Fruit fly (Drosophila melanogaster) whole organism, embryonic: Measurements from ENCODE around the gene HP5.

ENCODE experiments used
- ATbp ChIP-seq: fragments of 200-800 bp; sonication (Bioruptor generic); optimal IDR thresholded peaks from 2 replicates; lab custom pipeline; 2017; ENCODE audit warnings: missing biosample characterization, mild to moderate bottlenecking, missing genetic modification characterization, missing genetic modification reagents
- CG11504 ChIP-seq: fragments of 200-800 bp; sonication (Bioruptor generic); optimal IDR thresholded peaks from 3 replicates; lab custom pipeline; 2019; ENCODE audit warnings: missing biosample characterization, mild to moderate bottlenecking, missing genetic modification characterization, moderate library complexity
- CG16813 ChIP-seq: fragments of 200-800 bp; sonication (Bioruptor generic); IDR thresholded peaks from 3 replicates; pipeline ENCODE4 v1.3.6; 2022; ENCODE audit warnings: missing biosample characterization, missing genetic modification characterization; ENCODE audit not compliant: partially characterized antibody
- CG17328 ChIP-seq: fragments of 200-800 bp; sonication (Bioruptor generic); IDR thresholded peaks from 2 replicates; pipeline ENCODE4 v1.3.6; 2022; ENCODE audit warnings: missing biosample characterization, missing genetic modification characterization
- CG17568 ChIP-seq: fragments of 200-800 bp; sonication (Bioruptor generic); optimal IDR thresholded peaks from 2 replicates; lab custom pipeline; 2018; ENCODE audit warnings: missing biosample characterization, mild to moderate bottlenecking, missing genetic modification characterization, moderate library complexity
- CG17912 ChIP-seq: fragments of 200-800 bp; sonication (Bioruptor generic); optimal IDR thresholded peaks from 2 replicates; lab custom pipeline; 2018; ENCODE audit warnings: missing biosample characterization, mild to moderate bottlenecking, missing genetic modification characterization
- CG30403 ChIP-seq: fragments of 200-800 bp; sonication (Bioruptor generic); optimal IDR thresholded peaks from 3 replicates; lab custom pipeline; 2016; ENCODE audit warnings: missing biosample characterization, missing genetic modification characterization
- CG32532 ChIP-seq: fragments of 200-800 bp; sonication (Bioruptor generic); IDR thresholded peaks from 2 replicates; pipeline ENCODE4 v1.3.6; 2022; ENCODE audit warnings: missing biosample characterization, missing genetic modification characterization
- CG34224 ChIP-seq: fragments of 200-800 bp; sonication (Bioruptor generic); IDR thresholded peaks from 3 replicates; pipeline ENCODE4 v1.3.6; 2022; ENCODE audit warnings: missing biosample characterization, missing genetic modification characterization; ENCODE audit not compliant: partially characterized antibody
- CG42726 ChIP-seq: fragments of 200-800 bp; sonication (Bioruptor generic); IDR thresholded peaks from 2 replicates; pipeline ENCODE4 v1.3.6; 2022; ENCODE audit warnings: missing biosample characterization, missing genetic modification characterization; ENCODE audit not compliant: partially characterized antibody
- CG4617 ChIP-seq: fragments of 200-800 bp; sonication (Bioruptor generic); optimal IDR thresholded peaks from 3 replicates; lab custom pipeline; 2016; ENCODE audit warnings: missing biosample characterization, missing genetic modification characterization, borderline replicate concordance
- CG4707 ChIP-seq: fragments of 200-800 bp; sonication (Bioruptor generic); optimal IDR thresholded peaks from 2 replicates; lab custom pipeline; 2018; ENCODE audit warnings: missing biosample characterization, mild to moderate bottlenecking, missing genetic modification characterization, moderate library complexity
- CG4854 ChIP-seq: fragments of 200-800 bp; sonication (Bioruptor generic); optimal IDR thresholded peaks from 2 replicates; lab custom pipeline; 2016; ENCODE audit warnings: missing biosample characterization, missing genetic modification characterization, inconsistent platforms
- CG6683 ChIP-seq: fragments of 200-800 bp; sonication (Bioruptor generic); optimal IDR thresholded peaks from 2 replicates; lab custom pipeline; 2017; ENCODE audit warnings: missing biosample characterization, mild to moderate bottlenecking, missing genetic modification characterization, missing genetic modification reagents
- CG9437 ChIP-seq: fragments of 200-800 bp; sonication (Bioruptor generic); optimal IDR thresholded peaks from 2 replicates; lab custom pipeline; 2018; ENCODE audit warnings: missing biosample characterization, mild to moderate bottlenecking, missing genetic modification characterization
- CG9876 ChIP-seq: fragments of 200-800 bp; sonication (Bioruptor generic); optimal IDR thresholded peaks from 2 replicates; lab custom pipeline; 2016; ENCODE audit warnings: missing biosample characterization, missing genetic modification characterization
- CG9932 ChIP-seq: fragments of 200-800 bp; sonication (Bioruptor generic); IDR thresholded peaks from 2 replicates; pipeline ENCODE4 v1.3.6; 2022; ENCODE audit warnings: missing biosample characterization, missing genetic modification characterization
- Camta ChIP-seq: fragments of 200-800 bp; sonication (Bioruptor generic); optimal IDR thresholded peaks from 2 replicates; lab custom pipeline; 2016; ENCODE audit warnings: missing biosample characterization, missing genetic modification characterization
- D ChIP-seq, 2 experiments: fragments of 200-800 bp in 1 of 2; fragments of >200 bp in 1 of 2; sonication (Bioruptor generic) in 1 of 2; optimal IDR thresholded peaks; 2 replicates in 1 of 2; 3 replicates in 1 of 2; lab custom pipeline; 2017; ENCODE audit warnings: mild to moderate bottlenecking in 1 of 2, missing biosample characterization in 1 of 2, missing genetic modification characterization in 1 of 2, missing genetic modification reagents in 1 of 2
- D19A ChIP-seq: fragments of 200-800 bp; optimal IDR thresholded peaks from 3 replicates; lab custom pipeline; 2019; ENCODE audit warnings: missing biosample characterization, mild to moderate bottlenecking, missing genetic modification characterization, moderate library complexity
- Dek ChIP-seq: fragments of 200-800 bp; sonication (Bioruptor generic); optimal IDR thresholded peaks from 3 replicates; lab custom pipeline; 2019; ENCODE audit warnings: missing biosample characterization, mild to moderate bottlenecking, missing genetic modification characterization, moderate library complexity
- Dfd ChIP-seq, 2 experiments: fragments of >200 bp; optimal IDR thresholded peaks; 2 replicates each; lab custom pipeline; 2017; ENCODE audit warnings: missing biosample characterization in 2 of 2, missing genetic modification characterization in 2 of 2
- Drgx ChIP-seq: fragments of 200-800 bp; sonication (Bioruptor generic); IDR thresholded peaks from 2 replicates; pipeline ENCODE4 v1.3.6; 2022; ENCODE audit warnings: missing biosample characterization, missing genetic modification characterization
- Med ChIP-seq: fragments of 200-800 bp; sonication (Bioruptor generic); peaks from one replicate; lab custom pipeline; 2016; ENCODE audit warnings: missing biosample characterization, missing genetic modification characterization, mild to moderate bottlenecking, inconsistent platforms, moderate library complexity
- Mes4 ChIP-seq: fragments of 200-800 bp; sonication (Bioruptor generic); optimal IDR thresholded peaks from 2 replicates; lab custom pipeline; 2016; ENCODE audit warnings: missing biosample characterization, missing genetic modification characterization
- Oli ChIP-seq: fragments of 200-800 bp; sonication (Bioruptor generic); optimal IDR thresholded peaks from 2 replicates; lab custom pipeline; 2018; ENCODE audit warnings: missing biosample characterization, mild to moderate bottlenecking, missing genetic modification characterization, moderate library complexity
- Optix ChIP-seq: fragments of 200-800 bp; sonication (Bioruptor generic); IDR thresholded peaks from 3 replicates; pipeline ENCODE4 v1.3.6; 2022; ENCODE audit warnings: missing biosample characterization, missing genetic modification characterization
- Ptx1 ChIP-seq: fragments of 200-800 bp; sonication (Bioruptor generic); IDR thresholded peaks from 2 replicates; pipeline ENCODE4 v1.3.6; 2022; ENCODE audit warnings: missing biosample characterization, missing genetic modification characterization
- Rfx ChIP-seq: fragments of 200-800 bp; sonication (Bioruptor generic); IDR thresholded peaks from 2 replicates; pipeline ENCODE4 v1.3.6; 2022; ENCODE audit warnings: missing biosample characterization, missing genetic modification characterization
- TFAM ChIP-seq: fragments of 200-800 bp; sonication (Bioruptor generic); optimal IDR thresholded peaks from 2 replicates; lab custom pipeline; 2017; ENCODE audit warnings: missing biosample characterization, missing genetic modification characterization, inconsistent platforms
- ato ChIP-seq: fragments of 200-800 bp; sonication (Bioruptor generic); IDR thresholded peaks from 2 replicates; pipeline ENCODE4 v1.3.6; 2022; ENCODE audit warnings: missing biosample characterization, missing genetic modification characterization; ENCODE audit not compliant: partially characterized antibody
- dimm ChIP-seq: fragments of 200-800 bp; sonication (Bioruptor generic); IDR thresholded peaks from 2 replicates; pipeline ENCODE4 v1.3.6; 2022; ENCODE audit warnings: missing biosample characterization, missing genetic modification characterization
- esg ChIP-seq: fragments of 200-800 bp; sonication (Bioruptor generic); conservative IDR thresholded peaks from 2 replicates; pipeline ENCODE4 v1.3.6; 2022; ENCODE audit warnings: missing biosample characterization, missing genetic modification characterization
- gem ChIP-seq: fragments of 200-800 bp; sonication (Bioruptor generic); optimal IDR thresholded peaks from 2 replicates; lab custom pipeline; 2019; ENCODE audit warnings: missing biosample characterization, mild to moderate bottlenecking, missing genetic modification characterization, moderate library complexity
- grau ChIP-seq: fragments of 200-800 bp; optimal IDR thresholded peaks from 3 replicates; lab custom pipeline; 2019; ENCODE audit warnings: missing biosample characterization, mild to moderate bottlenecking, missing genetic modification characterization, moderate library complexity
- hkb ChIP-seq, 2 experiments: fragments of 200-800 bp in 1 of 2; fragments of >200 bp in 1 of 2; sonication (Bioruptor generic) in 1 of 2; IDR thresholded peaks in 1 of 2; optimal IDR thresholded peaks in 1 of 2; 2 replicates each; pipeline versions ENCODE4 v1.3.6 to Lab custom; 2017 to 2022; ENCODE audit warnings: missing biosample characterization in 1 of 2, missing genetic modification characterization in 1 of 2
- jigr1 ChIP-seq: fragments of 200-800 bp; sonication (Bioruptor generic); IDR thresholded peaks from 3 replicates; pipeline ENCODE4 v1.3.6; 2022; ENCODE audit warnings: missing biosample characterization, missing genetic modification characterization
- lmd ChIP-seq: fragments of 200-800 bp; sonication (Bioruptor generic); IDR thresholded peaks from 2 replicates; pipeline ENCODE4 v1.3.6; 2022; ENCODE audit warnings: missing biosample characterization, missing genetic modification characterization
- mld ChIP-seq: fragments of 200-800 bp; sonication (Bioruptor generic); IDR thresholded peaks from 3 replicates; pipeline ENCODE4 v1.3.6; 2022; ENCODE audit warnings: missing biosample characterization, missing genetic modification characterization; ENCODE audit not compliant: partially characterized antibody
- nerfin-1 ChIP-seq: fragments of 200-800 bp; sonication (Bioruptor generic); optimal IDR thresholded peaks from 3 replicates; lab custom pipeline; 2019; ENCODE audit warnings: missing biosample characterization, mild to moderate bottlenecking, missing genetic modification characterization, moderate library complexity
- prd ChIP-seq, 3 experiments: fragments of >200 bp in 2 of 3; fragments of 200-800 bp in 1 of 3; sonication (Bioruptor generic) in 1 of 3; optimal IDR thresholded peaks in 2 of 3; IDR thresholded peaks in 1 of 3; 2 replicates in 2 of 3; 3 replicates in 1 of 3; pipeline versions ENCODE4 v1.3.6 to Lab custom; 2017 to 2022; ENCODE audit warnings: missing biosample characterization in 1 of 3, missing genetic modification characterization in 1 of 3
- ro ChIP-seq: fragments of 200-800 bp; sonication (Bioruptor generic); IDR thresholded peaks from 2 replicates; pipeline ENCODE4 v1.3.6; 2022; ENCODE audit warnings: missing biosample characterization, missing genetic modification characterization
- slbo ChIP-seq: fragments of 200-800 bp; sonication (Bioruptor generic); IDR thresholded peaks from 2 replicates; pipeline ENCODE4 v1.3.6; 2022; ENCODE audit warnings: missing biosample characterization, missing genetic modification characterization
- slp2 ChIP-seq: fragments of 200-800 bp; sonication (Bioruptor generic); optimal IDR thresholded peaks from 2 replicates; lab custom pipeline; 2016; ENCODE audit warnings: missing biosample characterization, missing genetic modification characterization
- sqz ChIP-seq: fragments of 200-800 bp; sonication (Bioruptor generic); optimal IDR thresholded peaks from 3 replicates; lab custom pipeline; 2018; ENCODE audit warnings: missing biosample characterization, mild to moderate bottlenecking, missing genetic modification characterization
- ssp ChIP-seq: fragments of 200-800 bp; sonication (Bioruptor generic); IDR thresholded peaks from 2 replicates; pipeline ENCODE4 v1.3.6; 2022; ENCODE audit warnings: missing biosample characterization, missing genetic modification characterization
- zf30C ChIP-seq: fragments of 200-800 bp; sonication (Bioruptor generic); optimal IDR thresholded peaks from 3 replicates; lab custom pipeline; 2018; ENCODE audit warnings: missing biosample characterization, mild to moderate bottlenecking, missing genetic modification characterization

The HP5 gene

dm6 chrX:11451630-11452029 lies 3.0 kb upstream of the HP5 start:
- TF ChIP-seq jigr1 (GFP tag; lab: Robert Waterston, UW) (no peak), grau (tag; lab: Kevin White, UChicago) (peak; percentile 55), gem (tag; lab: Kevin White, UChicago) (peak; percentile 7), ato (GFP tag; lab: Robert Waterston, UW) (no peak), Drgx (GFP tag; lab: Robert Waterston, UW) (peak; percentile 45), CG9876 (GFP tag; lab: Kevin White, UChicago) (no peak), CG9932 (GFP tag; lab: Robert Waterston, UW) (0 out of 2 replicates have a peak, but pooled peaks have one; percentile 13), CG30403 (GFP tag; lab: Kevin White, UChicago) (no peak), Mes4 (GFP tag; lab: Kevin White, UChicago) (no peak), CG9437 (GFP tag; lab: Kevin White, UChicago) (no peak), Rfx (GFP tag; lab: Robert Waterston, UW) (peak; percentile 36), esg (GFP tag; lab: Robert Waterston, UW) (no peak), lmd (GFP tag; lab: Robert Waterston, UW) (peak; percentile 12; the same call in 1 of the 2 replicates), sqz (no peak), Med (GFP tag; lab: Kevin White, UChicago) (peak; percentile 66), CG17328 (GFP tag; lab: Robert Waterston, UW) (0 out of 2 replicates have a peak, but pooled peaks have one; percentile 8), slbo (peak; percentile 30; the same call in 1 of the 2 replicates), CG32532 (GFP tag; lab: Robert Waterston, UW) (peak; percentile 39; the same call in 1 of the 2 replicates), prd (optimal IDR thresholded peaks at IDR 0.05; lab: Kevin White, UChicago) (no peak), prd (GFP tag; IDR thresholded peaks at IDR 0.05; lab: Robert Waterston, UW) (0 out of 3 replicates have a peak, but pooled peaks have one; percentile 23), Ptx1 (GFP tag; lab: Robert Waterston, UW) (0 out of 2 replicates have a peak, but pooled peaks have one; percentile 24)

- TF ChIP-seq Dek (tag; lab: Kevin White, UChicago) (peak; percentile 37), Dfd (GFP tag; optimal IDR thresholded peaks at IDR 0.05; lab: Kevin White, UChicago) (no peak), Camta (peak; percentile 83), D19A (tag; lab: Kevin White, UChicago) (peak; percentile 60), CG34224 (no peak), CG4854 (GFP tag; lab: Kevin White, UChicago) (peak; percentile 56), D (optimal IDR thresholded peaks at IDR 0.05; lab: Kevin White, UChicago) (no peak), D (GFP tag; optimal IDR thresholded peaks at IDR 0.05; lab: Kevin White, UChicago) (peak; percentile 61), slp2 (GFP tag; lab: Kevin White, UChicago) (peak; percentile 76), Oli (tag; lab: Kevin White, UChicago) (peak; percentile 60), dimm (GFP tag; lab: Robert Waterston, UW) (peak; percentile 78; the same call in 1 of the 2 replicates), nerfin-1 (peak; percentile 37), CG4617 (GFP tag; lab: Kevin White, UChicago) (peak; percentile 29), ro (GFP tag; lab: Robert Waterston, UW) (peak; percentile 50; the same call in 1 of the 2 replicates), CG6683 (GFP tag; lab: Kevin White, UChicago) (peak; percentile 41), zf30C (no peak), CG16813 (GFP tag; lab: Robert Waterston, UW) (no peak), Optix (GFP tag; lab: Robert Waterston, UW) (peak; percentile 79), mld (no peak), TFAM (GFP tag; lab: Kevin White, UChicago) (no peak), CG17568 (GFP tag; lab: Kevin White, UChicago) (peak; percentile 50), ssp (GFP tag; lab: Robert Waterston, UW) (peak; percentile 57), CG42726 (GFP tag; lab: Robert Waterston, UW) (no peak), CG11504 (peak; percentile 80), CG4707 (peak; percentile 92), hkb (optimal IDR thresholded peaks at IDR 0.05; lab: Kevin White, UChicago) (no peak), hkb (GFP tag; IDR thresholded peaks at IDR 0.05; lab: Robert Waterston, UW) (peak; percentile 89), ATbp (GFP tag; lab: Kevin White, UChicago) (peak; percentile 79), CG17912 (no peak)
These were observed 1.7 kb upstream of the HP5 start for dm6 chrX:11452846-11453391.
